Fruit fly (Drosophila melanogaster) whole organism: ENCODE data around the gene soti.

Experiments
- CG8478 ChIP-seq: fragments of >200 bp; optimal IDR thresholded peaks from 2 replicates; lab custom pipeline; 2018; ENCODE audit warnings: inconsistent platforms
- Dll ChIP-seq: fragments of >200 bp; optimal IDR thresholded peaks from 2 replicates; lab custom pipeline; 2017
- EcR ChIP-seq, 2 experiments: fragments of >200 bp; optimal IDR thresholded peaks; 2 replicates each; lab custom pipeline; 2017; ENCODE audit warnings: missing biosample characterization in 2 of 2, missing genetic modification characterization in 2 of 2, missing genetic modification reagents in 2 of 2
- pan ChIP-seq: fragments of >200 bp; optimal IDR thresholded peaks from 2 replicates; lab custom pipeline; 2017
- psq ChIP-seq: fragments of >200 bp; optimal IDR thresholded peaks from 2 replicates; lab custom pipeline; 2017
- usp ChIP-seq: fragments of >200 bp; optimal IDR thresholded peaks from 2 replicates; lab custom pipeline; 2017; ENCODE audit warnings: missing biosample characterization, missing genetic modification characterization, mixed read lengths

The soti gene

DNA sequence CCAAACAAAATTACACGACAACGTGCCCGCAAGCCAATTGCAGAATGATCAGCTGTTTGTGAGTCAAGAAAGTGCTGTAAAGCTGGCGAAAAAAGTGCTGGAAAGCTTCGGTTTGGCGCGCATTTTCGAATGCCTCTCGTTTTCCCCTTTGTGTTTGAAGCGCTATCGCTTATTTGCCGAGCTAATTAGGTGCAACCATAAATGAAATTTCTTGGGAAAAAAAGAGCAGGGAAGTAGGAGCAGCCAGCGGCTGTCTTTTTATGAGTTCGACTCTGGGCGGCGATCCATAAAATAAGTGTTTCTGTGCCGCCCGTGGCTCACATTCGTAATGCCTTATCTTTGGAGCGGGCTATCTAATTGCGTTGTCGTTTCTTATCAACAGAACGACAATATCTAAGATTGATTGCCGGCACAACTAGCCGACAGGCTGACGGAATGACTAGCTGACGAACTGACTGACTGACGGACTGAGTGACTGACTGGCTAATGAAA, 19.7 kb downstream of the soti start, which contains the start of gene Dnaaf5:
Dnaaf5 (minus strand) TSS at position 46 of the 492 bp plus-strand sequence.
- no peak for TF ChIP-seq CG8478
- no peak for TF ChIP-seq pan
- TF ChIP-seq EcR (GFP tag; optimal IDR thresholded peaks at IDR 0.05; lab: Kevin White, UChicago), result no peak
- TF ChIP-seq Dll (lab: Kevin White, UChicago), result no peak
- no peak for TF ChIP-seq usp (GFP tag; lab: Kevin White, UChicago)
- no peak for TF ChIP-seq psq

DNA sequence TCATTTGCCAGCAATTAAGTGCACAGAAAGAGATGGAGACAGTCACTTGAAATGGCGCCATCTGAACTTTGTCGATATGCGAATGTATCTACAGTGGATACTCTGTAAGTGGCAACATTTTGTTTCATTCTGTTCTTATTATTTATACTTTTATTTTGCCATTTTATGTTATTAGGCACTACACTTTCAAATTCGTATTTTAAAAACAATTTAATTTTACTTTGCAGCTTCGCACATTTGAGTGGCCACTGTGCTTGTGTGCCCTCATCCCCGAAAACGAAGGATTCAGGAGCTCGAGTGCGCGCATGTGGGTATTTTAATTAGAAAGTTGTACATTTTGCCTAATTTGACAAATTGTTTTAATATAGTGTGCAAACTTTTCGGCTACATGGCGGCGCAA, 24.1 kb downstream of the soti start:
- TF ChIP-seq Dll (lab: Kevin White, UChicago) (no peak), psq (no peak), EcR (GFP tag; optimal IDR thresholded peaks at IDR 0.05; lab: Kevin White, UChicago) (no peak), pan (no peak), CG8478 (no peak), usp (GFP tag; lab: Kevin White, UChicago) (no peak)

DNA sequence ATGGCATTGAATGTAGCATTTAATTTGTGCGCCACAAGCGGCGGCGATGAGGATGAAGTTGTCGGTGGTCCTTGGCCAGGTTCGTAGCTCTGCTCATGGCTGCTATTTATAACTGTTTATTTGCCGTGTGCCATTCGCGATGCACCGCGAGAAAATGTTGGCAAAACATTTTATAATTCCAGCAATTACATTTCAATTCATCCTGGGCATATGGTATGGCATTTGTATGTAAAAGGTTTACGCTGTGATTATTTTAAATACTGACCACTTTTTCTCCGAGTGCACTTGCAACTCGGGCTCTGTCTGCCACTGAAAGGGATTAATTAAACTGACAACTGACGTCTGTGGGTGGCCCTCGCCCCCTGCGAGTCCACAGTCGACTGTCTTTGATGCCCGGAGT, 24.9 kb downstream of the soti start:
- TF ChIP-seq usp (GFP tag; lab: Kevin White, UChicago) (no peak), EcR (GFP tag; optimal IDR thresholded peaks at IDR 0.05; lab: Kevin White, UChicago) (no peak), CG8478 (no peak), pan (no peak), Dll (lab: Kevin White, UChicago) (no peak), psq (no peak)

DNA sequence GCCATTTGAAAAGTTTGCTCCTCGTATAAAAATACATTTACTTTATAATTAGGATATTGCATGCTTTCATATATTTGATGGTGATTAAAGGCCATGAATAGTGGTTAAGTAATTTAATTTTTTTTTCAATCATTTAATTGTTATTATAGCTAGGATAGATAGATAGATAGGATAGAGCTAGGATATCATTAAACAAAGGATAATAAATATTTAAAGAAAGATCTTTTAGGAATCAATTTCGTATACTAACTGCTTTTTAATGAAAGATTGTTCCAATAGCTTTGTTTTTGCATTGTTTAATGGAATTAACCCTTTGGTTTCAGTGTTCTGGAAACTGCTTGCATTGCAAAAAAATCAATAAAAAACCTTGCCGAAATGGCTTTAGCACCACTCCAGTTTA, 26.9 kb downstream of the soti start:
- TF ChIP-seq Dll (lab: Kevin White, UChicago) (no peak), usp (GFP tag; lab: Kevin White, UChicago) (no peak), EcR (GFP tag; optimal IDR thresholded peaks at IDR 0.05; lab: Kevin White, UChicago) (no peak), psq (no peak), CG8478 (no peak), pan (no peak)

DNA sequence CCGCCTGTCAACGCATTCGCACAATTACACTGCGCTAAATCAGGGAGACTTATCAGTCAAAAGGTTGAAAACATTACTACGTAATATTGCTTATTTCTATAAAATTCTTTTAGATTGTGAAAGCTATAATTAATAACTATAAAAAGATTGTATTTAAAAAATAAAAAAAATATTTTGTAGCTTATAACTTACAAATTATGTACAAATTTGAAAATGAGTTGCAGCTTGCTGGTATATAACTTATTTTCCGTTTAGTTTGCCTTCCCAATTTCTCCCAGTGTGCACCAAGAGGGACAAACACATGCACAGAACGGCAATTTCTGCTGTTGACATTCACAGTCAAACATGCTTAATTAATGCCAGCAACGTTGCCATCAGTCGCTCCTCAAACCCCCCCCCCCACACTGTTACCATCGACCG, 27.8 kb downstream of the soti start:
- no peak for TF ChIP-seq psq
- TF ChIP-seq usp (GFP tag; lab: Kevin White, UChicago), result no peak
- no peak for TF ChIP-seq EcR (GFP tag; optimal IDR thresholded peaks at IDR 0.05; lab: Kevin White, UChicago)
- TF ChIP-seq Dll (lab: Kevin White, UChicago), result no peak
- TF ChIP-seq pan, result no peak
- TF ChIP-seq CG8478, result no peak

DNA sequence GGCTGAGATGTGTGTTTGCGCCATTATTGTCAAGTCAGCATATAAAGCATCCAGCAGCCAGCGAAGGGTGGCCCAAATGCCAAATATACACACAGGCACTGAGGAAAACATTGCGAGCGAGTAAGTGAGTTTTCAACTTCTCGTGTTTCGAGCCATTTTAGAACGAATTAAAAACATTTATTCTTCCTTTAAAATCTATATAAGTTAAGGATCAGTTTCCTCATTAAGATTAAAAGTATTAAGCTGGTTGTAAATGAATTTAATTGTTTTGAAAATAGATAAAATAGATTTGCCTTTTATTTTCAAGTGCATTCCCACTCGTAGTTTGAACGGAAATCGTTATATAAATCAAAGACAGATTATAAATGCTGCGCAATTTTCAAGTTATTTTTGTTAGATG, 30.1 kb downstream of the soti start:
- TF ChIP-seq pan (no peak), EcR (GFP tag; optimal IDR thresholded peaks at IDR 0.05; lab: Kevin White, UChicago) (no peak), CG8478 (no peak), Dll (lab: Kevin White, UChicago) (no peak), psq (no peak), usp (GFP tag; lab: Kevin White, UChicago) (no peak)

DNA sequence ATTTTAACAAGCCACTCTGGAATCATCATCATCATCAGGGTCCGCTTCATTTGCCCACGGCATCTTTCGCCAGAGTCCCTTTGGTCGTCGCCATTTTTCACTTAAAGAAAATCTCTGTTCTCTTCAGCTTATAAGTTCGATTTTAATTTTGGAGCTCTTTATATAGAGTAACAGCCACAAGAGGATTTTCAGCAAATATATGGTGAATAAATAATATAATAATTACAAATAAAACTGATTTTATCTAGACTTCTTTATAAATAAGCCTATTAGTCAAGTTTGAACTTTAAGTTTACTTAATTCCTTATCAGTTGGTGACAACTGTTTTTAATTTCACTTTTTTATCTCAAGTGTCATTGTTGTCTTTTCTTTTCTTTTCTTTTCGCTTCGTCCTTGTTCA, 33.0 kb downstream of the soti start:
- TF ChIP-seq EcR (GFP tag; optimal IDR thresholded peaks at IDR 0.05; lab: Kevin White, UChicago), result no peak
- no peak for TF ChIP-seq pan
- TF ChIP-seq usp (GFP tag; lab: Kevin White, UChicago), result no peak

DNA sequence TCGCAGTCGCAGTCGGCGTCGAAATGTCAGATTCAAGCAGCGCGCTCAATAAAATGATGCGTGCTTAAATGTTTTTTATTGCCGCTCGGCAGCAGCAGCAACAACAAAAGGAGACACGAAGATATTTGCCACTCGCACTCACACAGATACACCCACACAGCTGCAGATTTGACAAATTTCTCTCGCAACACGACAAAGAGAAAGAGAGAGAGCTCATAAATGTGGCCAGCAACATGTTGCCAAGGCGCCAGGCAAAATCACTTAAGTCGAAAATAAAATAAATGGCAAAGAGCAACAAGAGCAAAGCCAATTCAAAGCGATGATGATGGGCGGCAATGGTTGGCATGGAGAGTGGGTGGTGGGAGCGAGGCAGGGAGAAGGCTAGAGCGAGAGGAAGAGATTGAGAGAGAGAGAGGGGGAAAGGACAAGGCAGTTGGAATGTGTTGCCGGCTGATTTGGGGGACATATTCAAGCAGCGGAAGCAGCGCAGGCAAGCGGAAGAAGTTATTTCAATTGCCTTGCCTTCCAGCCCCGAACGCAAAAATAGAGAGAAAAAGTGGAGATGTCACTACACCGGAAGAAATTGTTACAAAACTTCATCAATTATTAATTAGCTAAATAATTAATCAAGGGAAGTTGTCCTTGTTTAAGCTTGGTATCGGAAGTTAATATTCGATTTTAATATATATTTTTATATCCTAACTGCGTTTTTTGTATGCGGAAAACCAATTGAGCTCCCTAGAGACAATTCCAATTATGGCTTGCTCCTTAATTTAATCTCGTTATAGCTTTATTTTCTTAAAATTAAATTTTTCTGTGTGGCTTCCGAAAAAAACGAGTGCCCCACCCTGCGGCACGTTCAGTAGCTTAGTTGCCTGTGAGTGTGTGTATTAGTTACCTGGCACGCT, 34.4 kb downstream of the soti start:
- TF ChIP-seq EcR (GFP tag; optimal IDR thresholded peaks at IDR 0.05; lab: Kevin White, UChicago) (no peak), psq (no peak), CG8478 (no peak), Dll (lab: Kevin White, UChicago) (peak; percentile 26), pan (no peak), usp (GFP tag; lab: Kevin White, UChicago) (no peak)

DNA sequence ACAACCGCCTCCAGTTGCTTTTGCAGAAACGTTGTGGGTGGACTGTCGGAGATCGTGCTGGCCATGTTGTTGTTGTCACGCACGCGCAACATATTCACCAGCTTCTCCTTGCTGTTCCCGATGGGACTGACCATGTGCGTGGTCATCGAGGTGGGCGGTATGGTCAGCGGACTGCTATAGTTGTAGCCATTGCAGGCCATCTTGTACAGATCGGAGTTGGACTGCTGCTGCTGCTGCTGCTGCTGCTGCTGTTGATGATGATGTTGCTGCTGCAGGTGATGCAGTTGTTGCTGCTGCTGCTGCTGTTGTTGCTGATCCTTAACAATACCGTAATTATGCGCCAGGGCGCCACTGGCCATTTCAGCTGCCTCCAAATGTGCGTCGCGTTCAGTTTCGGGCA, 36.7 kb downstream of the soti start:
- TF ChIP-seq CG8478 (no peak), usp (GFP tag; lab: Kevin White, UChicago) (no peak), Dll (lab: Kevin White, UChicago) (no peak), EcR (GFP tag; optimal IDR thresholded peaks at IDR 0.05; lab: Kevin White, UChicago) (no peak), psq (no peak), pan (no peak)

DNA sequence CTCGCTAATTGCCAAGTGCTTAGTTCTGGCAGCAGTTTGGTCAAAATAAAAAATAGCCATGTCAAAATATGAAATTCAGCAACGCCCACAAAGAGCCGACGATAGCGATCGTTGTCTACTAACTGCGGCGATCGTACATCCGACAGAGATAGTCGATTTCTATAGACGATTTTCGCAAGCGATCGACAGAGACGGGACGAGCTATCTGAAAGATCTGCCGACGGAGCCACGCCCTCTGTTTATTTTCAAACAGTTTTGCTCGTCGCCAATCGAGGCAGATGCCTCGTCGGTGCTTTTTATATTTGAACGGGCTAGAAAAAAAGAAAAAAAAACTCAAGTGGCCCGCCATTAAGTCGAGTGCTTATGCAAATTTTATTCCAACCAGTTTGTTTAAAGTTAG, 46.0 kb downstream of the soti start:
- TF ChIP-seq CG8478 (no peak), usp (GFP tag; lab: Kevin White, UChicago) (no peak), pan (no peak), Dll (lab: Kevin White, UChicago) (no peak), psq (no peak), EcR (GFP tag; optimal IDR thresholded peaks at IDR 0.05; lab: Kevin White, UChicago) (no peak)

DNA sequence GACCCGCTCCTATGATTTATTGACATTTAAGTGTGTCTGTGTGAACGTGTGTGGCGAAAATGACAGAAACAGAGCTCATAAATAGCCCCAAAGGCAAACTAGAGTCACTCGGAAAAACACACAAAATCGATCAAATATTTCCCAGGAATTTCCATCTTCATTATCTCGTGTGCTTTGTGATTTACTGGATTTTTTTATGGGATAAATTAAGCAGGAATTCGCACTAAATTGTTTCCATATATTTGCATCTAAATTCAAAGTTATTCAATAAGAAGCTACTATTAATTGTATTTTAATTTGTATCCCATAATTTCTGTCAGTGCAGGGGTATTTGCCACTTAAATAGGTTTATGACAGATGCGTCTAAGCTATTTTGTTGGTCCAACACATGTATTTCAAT, 48.8 kb downstream of the soti start:
- no peak for TF ChIP-seq psq
- TF ChIP-seq usp (GFP tag; lab: Kevin White, UChicago), result no peak
- TF ChIP-seq pan, result no peak
- no peak for TF ChIP-seq Dll (lab: Kevin White, UChicago)
- TF ChIP-seq EcR (GFP tag; optimal IDR thresholded peaks at IDR 0.05; lab: Kevin White, UChicago), result no peak
- no peak for TF ChIP-seq CG8478

DNA sequence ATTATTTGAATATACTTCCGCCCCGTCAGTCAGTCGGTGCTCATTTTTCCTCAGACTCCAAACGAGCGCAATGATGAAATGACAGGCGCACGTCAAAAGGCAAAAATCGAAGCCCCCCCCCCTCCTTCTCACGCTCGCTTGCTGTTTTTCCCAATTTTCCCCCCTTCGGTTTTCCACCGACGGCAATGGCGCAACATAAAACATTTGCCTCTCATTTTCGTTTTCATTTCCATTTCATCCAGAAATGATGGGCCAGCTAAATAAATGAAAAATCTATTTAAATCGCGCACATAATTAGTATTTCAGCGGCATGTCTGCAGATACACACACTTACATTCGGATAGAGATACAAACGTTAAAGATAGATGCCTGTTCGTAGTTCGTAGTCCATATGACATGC, 50.0 kb downstream of the soti start:
- no peak for TF ChIP-seq psq
- no peak for TF ChIP-seq CG8478
- no peak for TF ChIP-seq EcR (GFP tag; optimal IDR thresholded peaks at IDR 0.05; lab: Kevin White, UChicago)
- no peak for TF ChIP-seq usp (GFP tag; lab: Kevin White, UChicago)
- TF ChIP-seq Dll (lab: Kevin White, UChicago), result no peak
- TF ChIP-seq pan, result no peak
